Worm (Caenorhabditis elegans) whole organism, mixed stage, embryonic: ENCODE measurements around the gene math-45.

Experiments used
- blmp-1 ChIP-seq: fragments of 150-350 bp; optimal IDR thresholded peaks from 2 replicates; lab custom pipeline; 2014; ENCODE audit warnings: missing biosample characterization, missing genetic modification characterization
- drap-1 ChIP-seq: fragments of 200-800 bp; sonication (Bioruptor generic); optimal IDR thresholded peaks from 3 replicates; lab custom pipeline; 2018; ENCODE audit warnings: mild to moderate bottlenecking, missing genetic modification characterization, missing compliant biosample characterization
- elt-1 ChIP-seq: sonication (generic microtip); optimal IDR thresholded peaks from 2 replicates; lab custom pipeline; 2017; ENCODE audit warnings: missing genetic modification characterization, mild to moderate bottlenecking, missing compliant biosample characterization, antibody characterized with exemption, moderate library complexity, borderline replicate concordance; ENCODE audit not compliant: insufficient read depth
- lin-32 ChIP-seq: fragments of 200-800 bp; sonication (Bioruptor generic); optimal IDR thresholded peaks from 2 replicates; lab custom pipeline; 2018; ENCODE audit warnings: mild to moderate bottlenecking, missing genetic modification characterization, missing compliant biosample characterization
- lsy-2 ChIP-seq: fragments of 150-350 bp; optimal IDR thresholded peaks from 2 replicates; lab custom pipeline; 2014; ENCODE audit warnings: missing biosample characterization, missing genetic modification characterization
- mab-5 ChIP-seq: fragments of 150-350 bp; optimal IDR thresholded peaks from 2 replicates; lab custom pipeline; 2014; ENCODE audit warnings: missing biosample characterization, missing genetic modification characterization
- mep-1 ChIP-seq: fragments of 150-350 bp; optimal IDR thresholded peaks from 2 replicates; lab custom pipeline; 2017; ENCODE audit warnings: missing biosample characterization, missing genetic modification reagents, missing genetic modification characterization, inconsistent platforms
- nhr-12 ChIP-seq: fragments of 150-350 bp; optimal IDR thresholded peaks from 2 replicates; lab custom pipeline; 2014; ENCODE audit warnings: missing biosample characterization, missing genetic modification characterization
- nhr-28 ChIP-seq: fragments of 150-350 bp; optimal IDR thresholded peaks from 2 replicates; lab custom pipeline; 2014; ENCODE audit warnings: missing biosample characterization, missing genetic modification characterization
- sem-2 ChIP-seq: fragments of 200-800 bp; sonication (Bioruptor generic); optimal IDR thresholded peaks from 2 replicates; lab custom pipeline; 2018; ENCODE audit warnings: mild to moderate bottlenecking, missing genetic modification characterization, missing compliant biosample characterization
- snpc-4 ChIP-seq: fragments of 150-350 bp; optimal IDR thresholded peaks from 2 replicates; lab custom pipeline; 2014; ENCODE audit warnings: missing biosample characterization, missing genetic modification characterization
- sptf-1 ChIP-seq: sonication (generic microtip); optimal IDR thresholded peaks from 2 replicates; lab custom pipeline; 2017; ENCODE audit warnings: mild to moderate bottlenecking, missing genetic modification characterization, moderate library complexity, missing compliant biosample characterization
- unc-39 ChIP-seq: fragments of 150-350 bp; optimal IDR thresholded peaks from 2 replicates; lab custom pipeline; 2014; ENCODE audit warnings: missing biosample characterization, missing genetic modification characterization
- unc-62 ChIP-seq: fragments of 150-350 bp; optimal IDR thresholded peaks from 2 replicates; lab custom pipeline; 2014; ENCODE audit warnings: missing biosample characterization, missing genetic modification reagents, missing genetic modification characterization

ce11 chrII:1503663-1504062, 13.6 kb downstream of the math-45 start:
- TF ChIP-seq nhr-28 (tag; lab: Kevin White, UChicago) (no peak), unc-62 (GFP tag; lab: Kevin White, UChicago) (no peak), unc-39 (tag; lab: Kevin White, UChicago) (no peak), sem-2 (GFP tag; lab: Kevin White, UChicago) (no peak), lin-32 (GFP tag; lab: Kevin White, UChicago) (no peak), mab-5 (tag; lab: Kevin White, UChicago) (no peak), drap-1 (no peak), snpc-4 (no peak), lsy-2 (tag; lab: Kevin White, UChicago) (no peak), sptf-1 (tag; lab: Kevin White, UChicago) (no peak), mep-1 (no peak), blmp-1 (tag; lab: Kevin White, UChicago) (no peak), elt-1 (tag; lab: Kevin White, UChicago) (no peak), nhr-12 (tag; lab: Kevin White, UChicago) (no peak)
